Worm (Caenorhabditis elegans) whole organism, L3 larva: Measurements from ENCODE around the gene Y116A8C.38.

ENCODE experiments used
- ceh-9 ChIP-seq: sonication (generic microtip); optimal IDR thresholded peaks from 2 replicates; lab custom pipeline; 2018; ENCODE audit warnings: missing biosample characterization, missing genetic modification characterization
- egl-5 ChIP-seq: fragments of 150-350 bp; optimal IDR thresholded peaks from 2 replicates; lab custom pipeline; 2017; ENCODE audit warnings: missing biosample characterization, missing genetic modification reagents, missing genetic modification characterization, inconsistent platforms
- nhr-12 ChIP-seq: fragments of 150-350 bp; optimal IDR thresholded peaks from 2 replicates; lab custom pipeline; 2014; ENCODE audit warnings: missing biosample characterization, missing genetic modification characterization
- unc-39 ChIP-seq: sonication (generic microtip); optimal IDR thresholded peaks from 4 replicates; lab custom pipeline; 2017; ENCODE audit warnings: missing biosample characterization, missing genetic modification characterization
- ztf-4 ChIP-seq: fragments of 150-350 bp; optimal IDR thresholded peaks from 2 replicates; lab custom pipeline; 2014; ENCODE audit warnings: missing biosample characterization, missing genetic modification characterization

Y116A8C.38 gene

DNA sequence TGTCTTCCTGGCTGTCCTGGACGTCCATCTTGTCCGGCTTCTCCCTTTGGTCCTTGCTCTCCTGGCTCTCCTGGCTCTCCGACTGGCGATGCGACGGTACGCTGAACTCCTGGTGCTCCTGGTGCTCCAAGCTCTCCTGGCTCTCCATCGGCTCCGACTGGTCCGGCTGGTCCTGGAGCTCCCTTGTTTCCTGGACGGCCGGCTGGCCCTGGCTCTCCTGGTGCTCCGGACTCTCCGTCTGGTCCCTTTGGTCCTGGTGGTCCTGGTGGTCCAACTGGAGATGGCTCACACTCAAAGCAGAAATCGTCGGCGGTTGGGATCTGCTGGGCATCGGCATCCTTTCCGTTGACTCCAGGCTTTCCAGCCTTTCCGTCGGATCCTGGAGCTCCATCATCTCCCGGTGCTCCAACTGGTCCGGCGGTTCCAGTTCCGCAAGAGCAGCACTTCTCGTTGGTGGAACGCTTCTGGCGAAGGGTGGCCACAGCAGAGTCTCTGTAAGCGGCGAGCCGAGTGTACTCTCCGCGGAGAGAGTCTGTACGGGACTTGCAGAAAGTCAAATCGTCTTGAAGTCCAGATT lies 51.8 kb downstream of the Y116A8C.38 start:
- no peak for TF ChIP-seq nhr-12 (tag; lab: Kevin White, UChicago)
- TF ChIP-seq egl-5, result no peak
- TF ChIP-seq ceh-9, result no peak
- TF ChIP-seq ztf-4 (tag; lab: Kevin White, UChicago), result no peak
- TF ChIP-seq unc-39 (tag; lab: Kevin White, UChicago), result no peak
- TF ChIP-seq, all 47 proteins: peak for 0
